Fruit fly (Drosophila melanogaster) whole organism, prepupa: ENCODE data around the gene CG33514.
A peak's percentile ranks its signal among the peaks of the same experiment; 100 is the strongest.

Experiments
- Blimp-1 ChIP-seq: fragments of 200-800 bp; sonication (Bioruptor generic); optimal IDR thresholded peaks from 3 replicates; lab custom pipeline; 2017; ENCODE audit warnings: missing biosample characterization, missing genetic modification characterization, mild to moderate bottlenecking, moderate library complexity, missing genetic modification reagents
- CG10669 ChIP-seq: fragments of 200-800 bp; sonication (Bioruptor generic); optimal IDR thresholded peaks from 3 replicates; lab custom pipeline; 2018; ENCODE audit warnings: missing biosample characterization, mild to moderate bottlenecking, missing genetic modification characterization, moderate library complexity
- CG11762 ChIP-seq: fragments of 200-800 bp; sonication (Bioruptor generic); optimal IDR thresholded peaks from 3 replicates; lab custom pipeline; 2016; ENCODE audit warnings: missing biosample characterization, missing genetic modification characterization; ENCODE audit not compliant: insufficient read depth
- CG16779 ChIP-seq: fragments of 200-800 bp; sonication (Bioruptor generic); optimal IDR thresholded peaks from 3 replicates; lab custom pipeline; 2017; ENCODE audit warnings: missing biosample characterization, mild to moderate bottlenecking, missing genetic modification characterization
- CG31627 ChIP-seq: fragments of 200-800 bp; sonication (Bioruptor generic); optimal IDR thresholded peaks from 3 replicates; lab custom pipeline; 2016; ENCODE audit warnings: missing biosample characterization, missing genetic modification characterization
- CG34406 ChIP-seq: fragments of 200-800 bp; sonication (Bioruptor generic); optimal IDR thresholded peaks from 3 replicates; lab custom pipeline; 2016; ENCODE audit warnings: missing biosample characterization, missing genetic modification characterization
- CG6792 ChIP-seq: fragments of 200-800 bp; sonication (Bioruptor generic); optimal IDR thresholded peaks from 3 replicates; lab custom pipeline; 2016; ENCODE audit warnings: missing biosample characterization, missing genetic modification characterization
- CG6854 ChIP-seq: fragments of 200-800 bp; sonication (Bioruptor generic); optimal IDR thresholded peaks from 2 replicates; lab custom pipeline; 2017; ENCODE audit warnings: missing biosample characterization, mild to moderate bottlenecking, missing genetic modification characterization
- CG7368 ChIP-seq: fragments of 200-800 bp; sonication (Bioruptor generic); optimal IDR thresholded peaks from 3 replicates; lab custom pipeline; 2016; ENCODE audit warnings: missing biosample characterization, missing genetic modification characterization
- CG8632 ChIP-seq: fragments of 200-800 bp; sonication (Bioruptor generic); optimal IDR thresholded peaks from 3 replicates; lab custom pipeline; 2016; ENCODE audit warnings: missing biosample characterization, missing genetic modification characterization
- Eip75B ChIP-seq: fragments of 200-800 bp; sonication (Bioruptor generic); optimal IDR thresholded peaks from 3 replicates; lab custom pipeline; 2016; ENCODE audit warnings: missing biosample characterization, missing genetic modification characterization
- Eip78C ChIP-seq: fragments of 200-800 bp; sonication (Bioruptor generic); peaks from one replicate; lab custom pipeline; 2016; ENCODE audit warnings: missing biosample characterization, missing genetic modification characterization
- Eip93F ChIP-seq: fragments of 200-800 bp; sonication (Bioruptor generic); optimal IDR thresholded peaks from 2 replicates; lab custom pipeline; 2016; ENCODE audit warnings: missing biosample characterization, mild to moderate bottlenecking, missing genetic modification characterization
- Ets21C ChIP-seq: fragments of 200-800 bp; sonication (Bioruptor generic); optimal IDR thresholded peaks from 3 replicates; lab custom pipeline; 2016; ENCODE audit warnings: missing biosample characterization, missing genetic modification characterization
- Ets96B ChIP-seq: fragments of 200-800 bp; optimal IDR thresholded peaks from 2 replicates; lab custom pipeline; 2019; ENCODE audit warnings: missing biosample characterization, mild to moderate bottlenecking, missing genetic modification characterization, moderate library complexity
- Hr38 ChIP-seq: sonication (Bioruptor generic); optimal IDR thresholded peaks from 2 replicates; lab custom pipeline; 2016; ENCODE audit warnings: missing biosample characterization, missing genetic modification characterization
- Hr4 ChIP-seq: fragments of 200-800 bp; sonication (Bioruptor generic); optimal IDR thresholded peaks from 3 replicates; lab custom pipeline; 2016; ENCODE audit warnings: missing biosample characterization, missing genetic modification characterization
- Lpt ChIP-seq: fragments of 200-800 bp; sonication (Bioruptor generic); optimal IDR thresholded peaks from 3 replicates; lab custom pipeline; 2016; ENCODE audit warnings: missing biosample characterization, missing genetic modification characterization
- Met ChIP-seq: fragments of 200-800 bp; sonication (Bioruptor generic); optimal IDR thresholded peaks from 3 replicates; lab custom pipeline; 2016; ENCODE audit warnings: missing biosample characterization, missing genetic modification characterization
- Smox ChIP-seq: fragments of 200-800 bp; sonication (Bioruptor generic); optimal IDR thresholded peaks from 3 replicates; lab custom pipeline; 2016; ENCODE audit warnings: missing biosample characterization, missing genetic modification characterization
- Sox102F ChIP-seq: fragments of 200-800 bp; sonication (Bioruptor generic); optimal IDR thresholded peaks from 2 replicates; lab custom pipeline; 2016; ENCODE audit warnings: missing biosample characterization, mild to moderate bottlenecking, missing genetic modification characterization
- Sox14 ChIP-seq: fragments of 200-800 bp; sonication (Bioruptor generic); optimal IDR thresholded peaks from 3 replicates; lab custom pipeline; 2016; ENCODE audit warnings: missing biosample characterization, missing genetic modification characterization
- achi ChIP-seq: fragments of 200-800 bp; sonication (Bioruptor generic); optimal IDR thresholded peaks from 3 replicates; lab custom pipeline; 2016; ENCODE audit warnings: missing biosample characterization, missing genetic modification characterization
- cyc ChIP-seq: fragments of 200-800 bp; sonication (Bioruptor generic); optimal IDR thresholded peaks from 3 replicates; lab custom pipeline; 2016; ENCODE audit warnings: missing biosample characterization, missing genetic modification characterization
- dac ChIP-seq: fragments of 200-800 bp; sonication (Bioruptor generic); optimal IDR thresholded peaks from 2 replicates; lab custom pipeline; 2017; ENCODE audit warnings: missing biosample characterization, mild to moderate bottlenecking, missing genetic modification characterization
- dsx ChIP-seq: fragments of 200-800 bp; optimal IDR thresholded peaks from 3 replicates; lab custom pipeline; 2019; ENCODE audit warnings: missing biosample characterization, mild to moderate bottlenecking, missing genetic modification characterization, moderate library complexity; ENCODE audit not compliant: poor library complexity, severe bottlenecking
- eg ChIP-seq: fragments of 200-800 bp; sonication (Bioruptor generic); IDR thresholded peaks from 3 replicates; pipeline ENCODE4 v1.3.6; 2022; ENCODE audit warnings: missing biosample characterization, missing genetic modification characterization
- esn ChIP-seq: fragments of 200-800 bp; sonication (Bioruptor generic); optimal IDR thresholded peaks from 2 replicates; lab custom pipeline; 2016; ENCODE audit warnings: missing biosample characterization, mild to moderate bottlenecking, missing genetic modification characterization, moderate library complexity
- fd59A ChIP-seq: fragments of 200-800 bp; sonication (Bioruptor generic); optimal IDR thresholded peaks from 2 replicates; lab custom pipeline; 2017; ENCODE audit warnings: missing biosample characterization, mild to moderate bottlenecking, missing genetic modification characterization, missing genetic modification reagents
- fd85E ChIP-seq: fragments of 200-800 bp; sonication (Bioruptor generic); optimal IDR thresholded peaks from 3 replicates; lab custom pipeline; 2016; ENCODE audit warnings: missing biosample characterization, missing genetic modification characterization
- fkh ChIP-seq: fragments of 200-800 bp; sonication (Bioruptor generic); optimal IDR thresholded peaks from 3 replicates; lab custom pipeline; 2017; ENCODE audit warnings: missing biosample characterization, mild to moderate bottlenecking, missing genetic modification characterization, moderate library complexity
- lz ChIP-seq: fragments of 200-800 bp; sonication (Bioruptor generic); optimal IDR thresholded peaks from 3 replicates; lab custom pipeline; 2016; ENCODE audit warnings: missing biosample characterization, missing genetic modification characterization
- net ChIP-seq: fragments of 200-800 bp; sonication (Bioruptor generic); optimal IDR thresholded peaks from 3 replicates; lab custom pipeline; 2016; ENCODE audit warnings: missing biosample characterization, missing genetic modification characterization
- pdm3 ChIP-seq: fragments of 200-800 bp; sonication (Bioruptor generic); optimal IDR thresholded peaks from 3 replicates; lab custom pipeline; 2016; ENCODE audit warnings: missing biosample characterization, missing genetic modification characterization
- salr ChIP-seq, 2 experiments: fragments of 200-800 bp; sonication (Bioruptor generic); optimal IDR thresholded peaks; 3 replicates each; lab custom pipeline; 2016 to 2018; ENCODE audit warnings: missing biosample characterization in 2 of 2, missing genetic modification characterization in 2 of 2, mild to moderate bottlenecking in 1 of 2
- ss ChIP-seq, 2 experiments: fragments of 200-800 bp; sonication (Bioruptor generic); optimal IDR thresholded peaks; 2 replicates in 1 of 2; 3 replicates in 1 of 2; lab custom pipeline; 2017 to 2018; ENCODE audit warnings: mild to moderate bottlenecking in 2 of 2, missing biosample characterization in 2 of 2, missing genetic modification characterization in 2 of 2, moderate library complexity in 1 of 2
- svp ChIP-seq: fragments of 200-800 bp; sonication (Bioruptor generic); peaks from one replicate; lab custom pipeline; 2016; ENCODE audit warnings: missing biosample characterization, missing genetic modification characterization
- vri ChIP-seq: fragments of 200-800 bp; sonication (Bioruptor generic); optimal IDR thresholded peaks from 3 replicates; lab custom pipeline; 2016; ENCODE audit warnings: missing biosample characterization, mild to moderate bottlenecking, missing genetic modification characterization

The CG33514 gene

DNA sequence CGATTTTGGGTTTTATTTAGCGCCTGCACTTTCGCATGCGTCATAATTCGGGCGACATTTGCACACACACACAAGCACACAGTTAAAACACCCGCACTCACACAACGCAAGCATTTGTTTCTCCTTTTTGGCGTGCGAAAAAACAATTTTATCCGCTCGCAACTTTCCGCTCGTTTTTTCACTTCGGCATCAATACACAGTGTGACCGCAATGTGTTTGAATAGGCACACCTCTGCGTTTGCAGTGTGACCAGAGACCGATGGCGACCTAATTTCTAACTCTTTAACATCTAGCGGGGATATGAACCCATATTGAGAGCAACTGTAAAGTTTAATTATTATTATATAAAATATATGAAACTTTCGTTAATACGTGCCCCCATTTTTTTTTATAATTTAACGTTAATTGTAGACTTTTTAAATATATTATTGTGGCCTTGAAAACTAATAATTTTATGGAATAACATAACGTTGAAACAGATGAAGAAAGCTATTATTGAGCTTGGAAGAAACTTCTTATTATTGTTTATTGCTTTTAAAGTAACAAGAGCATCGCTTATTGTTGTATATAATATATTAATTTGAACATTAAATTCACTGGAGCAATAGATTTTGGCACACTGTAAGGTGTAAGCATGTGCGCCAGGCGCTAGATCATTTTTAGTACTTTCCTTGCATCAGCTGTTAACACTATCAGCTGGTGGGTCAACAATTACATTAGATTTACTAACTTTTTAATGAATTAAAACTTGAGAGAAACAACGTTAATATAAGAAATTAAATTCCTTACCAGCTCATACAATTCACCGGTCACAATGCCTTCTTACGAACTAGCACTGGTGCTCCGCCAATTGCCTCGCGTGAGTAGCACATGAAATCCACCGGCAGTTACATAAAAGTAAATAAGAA, 1.1 kb upstream of the CG33514 start, which contains the start of the genes Cip4 and mRpS6 (continued):
- TF ChIP-seq ss (GFP tag; optimal IDR thresholded peaks at IDR 0.05; lab: Kevin White, UChicago) (peak; percentile 1 to 48), CG8632 (GFP tag; lab: Kevin White, UChicago) (peak; percentile 79), CG6854 (GFP tag; lab: Kevin White, UChicago) (peak; percentile 54), fd59A (GFP tag; lab: Kevin White, UChicago) (peak; percentile 31), Sox14 (GFP tag; lab: Kevin White, UChicago) (peak; percentile 81), Sox102F (GFP tag; lab: Kevin White, UChicago) (no peak), CG31627 (peak; percentile 80), CG7368 (no peak), svp (GFP tag; lab: Kevin White, UChicago) (no peak), Eip93F (peak; percentile 30), CG11762 (no peak), cyc (GFP tag; lab: Kevin White, UChicago) (no peak), salr (GFP tag; optimal IDR thresholded peaks at IDR 0.05; lab: Kevin White, UChicago) (peak; percentile 49 to 79), Met (GFP tag; lab: Kevin White, UChicago) (peak; percentile 81), Hr38 (GFP tag; lab: Kevin White, UChicago) (no peak), Eip78C (peak; percentile 92), lz (GFP tag; lab: Kevin White, UChicago) (peak; percentile 76), Ets21C (peak; percentile 71), vri (peak; percentile 66), pdm3 (GFP tag; lab: Kevin White, UChicago) (peak; percentile 86), CG16779 (tag; lab: Kevin White, UChicago) (peak; percentile 39), esn (GFP tag; lab: Kevin White, UChicago) (peak; percentile 85), Smox (GFP tag; lab: Kevin White, UChicago) (peak; percentile 80), Lpt (GFP tag; lab: Kevin White, UChicago) (peak; percentile 55), CG10669 (GFP tag; lab: Kevin White, UChicago) (no peak), CG34406 (GFP tag; lab: Kevin White, UChicago) (peak; percentile 81), Eip75B (peak; percentile 60), Blimp-1 (GFP tag; lab: Kevin White, UChicago) (no peak), Hr4 (GFP tag; lab: Kevin White, UChicago) (peak; percentile 78), dsx (peak; percentile 70), dac (GFP tag; lab: Kevin White, UChicago) (peak; percentile 39), fkh (GFP tag; lab: Kevin White, UChicago) (peak; percentile 56), Ets96B (tag; lab: Kevin White, UChicago) (no peak), net (GFP tag; lab: Kevin White, UChicago) (peak; percentile 84), fd85E (GFP tag; lab: Kevin White, UChicago) (no peak)

DNA sequence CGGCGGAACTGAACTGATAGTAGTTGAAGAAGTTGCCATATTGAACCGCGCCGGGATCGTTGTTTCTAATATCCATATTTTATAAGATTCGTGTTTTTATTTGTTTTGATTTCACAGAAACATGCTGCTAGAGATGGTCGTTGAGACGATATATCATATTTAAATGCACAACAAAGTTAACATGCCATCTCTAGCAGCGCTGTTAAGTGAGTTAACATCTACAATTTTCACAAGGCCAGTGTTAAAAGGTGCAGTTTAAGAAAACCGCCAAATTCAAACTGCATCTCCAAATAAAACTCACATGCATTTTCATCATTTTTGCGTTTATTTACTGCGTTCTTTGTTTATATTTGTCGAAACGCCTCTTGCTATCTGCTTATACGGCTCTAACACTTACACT, 2.1 kb downstream of the CG33514 start, which contains the start of gene CG11342:
CG11342 (minus strand) TSS at position 120 of the 400 bp plus-strand sequence.
- TF ChIP-seq CG34406 (GFP tag; lab: Kevin White, UChicago): no peak
- no peak for TF ChIP-seq CG7368
- no peak for TF ChIP-seq eg (GFP tag; lab: Robert Waterston, UW)
- TF ChIP-seq achi: peak; percentile 23
- peak; percentile 78 for TF ChIP-seq fkh (GFP tag; lab: Kevin White, UChicago)
- no peak for TF ChIP-seq CG11762
- peak; percentile 13 for TF ChIP-seq lz (GFP tag; lab: Kevin White, UChicago)
- TF ChIP-seq CG6792 (GFP tag; lab: Kevin White, UChicago): no peak
- peak; percentile 41 for TF ChIP-seq esn (GFP tag; lab: Kevin White, UChicago)
